Fruit fly (Drosophila melanogaster) whole organism, embryonic: ENCODE results near the gene ple.

ENCODE experiments used
- Awh ChIP-seq: fragments of 200-800 bp; sonication (Bioruptor generic); IDR thresholded peaks from 2 replicates; pipeline ENCODE4, ENCODE4 v1.3.6; 2022; ENCODE audit warnings: missing biosample characterization, missing genetic modification characterization
- Blimp-1 ChIP-seq: fragments of 200-800 bp; sonication (Bioruptor generic); optimal IDR thresholded peaks from 3 replicates; lab custom pipeline; 2018; ENCODE audit warnings: missing biosample characterization, missing genetic modification characterization, mild to moderate bottlenecking, moderate library complexity, missing genetic modification reagents
- CG13775 ChIP-seq: fragments of 200-800 bp; sonication (Bioruptor generic); optimal IDR thresholded peaks from 3 replicates; lab custom pipeline; 2017; ENCODE audit warnings: missing biosample characterization, mild to moderate bottlenecking, missing genetic modification characterization
- CG14014 ChIP-seq: fragments of 200-800 bp; sonication (Bioruptor generic); IDR thresholded peaks from 2 replicates; pipeline ENCODE4 v1.3.6; 2022; ENCODE audit warnings: missing biosample characterization, missing genetic modification characterization
- CG14050 ChIP-seq: fragments of 200-800 bp; sonication (Bioruptor generic); IDR thresholded peaks from 3 replicates; pipeline ENCODE4 v1.3.6; 2022; ENCODE audit warnings: missing biosample characterization, missing genetic modification characterization
- CG15601 ChIP-seq: fragments of 200-800 bp; sonication (Bioruptor generic); optimal IDR thresholded peaks from 3 replicates; lab custom pipeline; 2019; ENCODE audit warnings: missing biosample characterization, mild to moderate bottlenecking, missing genetic modification characterization, moderate library complexity
- CG1603 ChIP-seq: fragments of 200-800 bp; sonication (Bioruptor generic); optimal IDR thresholded peaks from 2 replicates; lab custom pipeline; 2019; ENCODE audit warnings: missing biosample characterization, mild to moderate bottlenecking, missing genetic modification characterization, moderate library complexity
- CG17385 ChIP-seq: fragments of 200-800 bp; sonication (Bioruptor generic); optimal IDR thresholded peaks from 3 replicates; lab custom pipeline; 2018; ENCODE audit warnings: missing biosample characterization, mild to moderate bottlenecking, missing genetic modification characterization
- CG17912 ChIP-seq: fragments of 200-800 bp; sonication (Bioruptor generic); optimal IDR thresholded peaks from 2 replicates; lab custom pipeline; 2018; ENCODE audit warnings: missing biosample characterization, mild to moderate bottlenecking, missing genetic modification characterization
- CG2116 ChIP-seq: fragments of 200-800 bp; sonication (Bioruptor generic); optimal IDR thresholded peaks from 3 replicates; lab custom pipeline; 2018; ENCODE audit warnings: missing biosample characterization, mild to moderate bottlenecking, missing genetic modification characterization
- CG2129 ChIP-seq: fragments of 200-800 bp; sonication (Bioruptor generic); IDR thresholded peaks from 2 replicates; pipeline ENCODE4 v1.3.6; 2022; ENCODE audit warnings: missing biosample characterization, missing genetic modification characterization; ENCODE audit not compliant: partially characterized antibody
- CG33557 ChIP-seq: fragments of 200-800 bp; sonication (Bioruptor generic); optimal IDR thresholded peaks from 2 replicates; lab custom pipeline; 2019; ENCODE audit warnings: missing biosample characterization, mild to moderate bottlenecking, missing genetic modification characterization, moderate library complexity
- CG4617 ChIP-seq: fragments of 200-800 bp; sonication (Bioruptor generic); optimal IDR thresholded peaks from 3 replicates; lab custom pipeline; 2016; ENCODE audit warnings: missing biosample characterization, missing genetic modification characterization, borderline replicate concordance
- CG8359 ChIP-seq: fragments of 200-800 bp; sonication (Bioruptor generic); optimal IDR thresholded peaks from 2 replicates; lab custom pipeline; 2017; ENCODE audit warnings: missing biosample characterization, mild to moderate bottlenecking, missing genetic modification characterization, borderline replicate concordance
- CG8388 ChIP-seq: fragments of 200-800 bp; sonication (Bioruptor generic); optimal IDR thresholded peaks from 2 replicates; lab custom pipeline; 2019; ENCODE audit warnings: missing biosample characterization, mild to moderate bottlenecking, missing genetic modification characterization, moderate library complexity
- CG8765 ChIP-seq: fragments of 200-800 bp; sonication (Bioruptor generic); IDR thresholded peaks from 2 replicates; pipeline ENCODE4 v1.3.6; 2022; ENCODE audit warnings: missing biosample characterization, missing genetic modification characterization
- CG9215 ChIP-seq: fragments of 200-800 bp; sonication (Bioruptor generic); IDR thresholded peaks from 2 replicates; pipeline ENCODE4 v1.3.6; 2022; ENCODE audit warnings: missing biosample characterization, missing genetic modification characterization
- Dad ChIP-seq: fragments of 200-800 bp; sonication (Bioruptor generic); optimal IDR thresholded peaks from 3 replicates; lab custom pipeline; 2016; ENCODE audit warnings: missing biosample characterization, missing genetic modification characterization
- Deaf1 ChIP-seq: fragments of 200-800 bp; optimal IDR thresholded peaks from 3 replicates; lab custom pipeline; 2019; ENCODE audit warnings: missing biosample characterization, mild to moderate bottlenecking, missing genetic modification characterization, moderate library complexity
- Dip3 ChIP-seq: fragments of 200-800 bp; sonication (Bioruptor generic); optimal IDR thresholded peaks from 3 replicates; lab custom pipeline; 2016; ENCODE audit warnings: missing biosample characterization, missing genetic modification characterization
- E2f1 ChIP-seq: fragments of 200-800 bp; sonication (Bioruptor generic); IDR thresholded peaks from 2 replicates; pipeline ENCODE4 v1.3.6; 2022; ENCODE audit warnings: missing biosample characterization, missing genetic modification characterization
- Fer3 ChIP-seq: fragments of 200-800 bp; sonication (Bioruptor generic); optimal IDR thresholded peaks from 2 replicates; lab custom pipeline; 2018; ENCODE audit warnings: missing biosample characterization, mild to moderate bottlenecking, missing genetic modification characterization, moderate library complexity
- GATAe ChIP-seq: fragments of 200-800 bp; sonication (Bioruptor generic); conservative IDR thresholded peaks from 2 replicates; pipeline ENCODE4 v1.3.6; 2022; ENCODE audit warnings: missing biosample characterization, missing genetic modification characterization
- HLHmδ ChIP-seq: fragments of 200-800 bp; sonication (Bioruptor generic); optimal IDR thresholded peaks from 2 replicates; lab custom pipeline; 2018; ENCODE audit warnings: missing biosample characterization, mild to moderate bottlenecking, missing genetic modification characterization, moderate library complexity
- HmgD ChIP-seq: fragments of 200-800 bp; sonication (Bioruptor generic); optimal IDR thresholded peaks from 3 replicates; lab custom pipeline; 2016; ENCODE audit warnings: missing biosample characterization, missing genetic modification characterization
- Hr51 ChIP-seq, 2 experiments: fragments of 200-800 bp; sonication (Bioruptor generic); optimal IDR thresholded peaks; 2 replicates in 1 of 2; 3 replicates in 1 of 2; lab custom pipeline; 2016 to 2018; ENCODE audit warnings: missing biosample characterization in 2 of 2, missing genetic modification characterization in 2 of 2, mild to moderate bottlenecking in 1 of 2, moderate library complexity in 1 of 2
- Meics ChIP-seq: fragments of 200-800 bp; sonication (Bioruptor generic); optimal IDR thresholded peaks from 2 replicates; lab custom pipeline; 2017; ENCODE audit warnings: missing biosample characterization, mild to moderate bottlenecking, missing genetic modification characterization
- PHDP ChIP-seq: fragments of 200-800 bp; sonication (Bioruptor generic); optimal IDR thresholded peaks from 3 replicates; lab custom pipeline; 2018; ENCODE audit warnings: missing biosample characterization, mild to moderate bottlenecking, missing genetic modification characterization, moderate library complexity
- Rx ChIP-seq: fragments of 200-800 bp; sonication (Bioruptor generic); IDR thresholded peaks from 2 replicates; pipeline ENCODE4 v1.3.6; 2022; ENCODE audit warnings: missing biosample characterization, missing genetic modification characterization
- Sox102F ChIP-seq: fragments of 200-800 bp; sonication (Bioruptor generic); optimal IDR thresholded peaks from 2 replicates; lab custom pipeline; 2018; ENCODE audit warnings: missing biosample characterization, mild to moderate bottlenecking, missing genetic modification characterization, moderate library complexity
- Sry-δ ChIP-seq: fragments of 200-800 bp; sonication (Bioruptor generic); optimal IDR thresholded peaks from 2 replicates; lab custom pipeline; 2016; ENCODE audit warnings: missing biosample characterization, missing genetic modification characterization
- Ssrp ChIP-seq: fragments of 200-800 bp; sonication (Bioruptor generic); optimal IDR thresholded peaks from 2 replicates; lab custom pipeline; 2018; ENCODE audit warnings: missing biosample characterization, mild to moderate bottlenecking, missing genetic modification characterization, moderate library complexity
- Xrp1 ChIP-seq: fragments of 200-800 bp; sonication (Bioruptor generic); IDR thresholded peaks from 2 replicates; pipeline ENCODE4 v1.3.6; 2022; ENCODE audit warnings: missing biosample characterization, missing genetic modification characterization
- chinmo ChIP-seq: fragments of 200-800 bp; sonication (Bioruptor generic); IDR thresholded peaks from 4 replicates; pipeline ENCODE4 v1.3.6; 2022; ENCODE audit warnings: missing biosample characterization, missing genetic modification characterization; ENCODE audit not compliant: partially characterized antibody
- jumu ChIP-seq: fragments of 200-800 bp; sonication (Bioruptor generic); optimal IDR thresholded peaks from 3 replicates; lab custom pipeline; 2016; ENCODE audit warnings: missing biosample characterization, missing genetic modification characterization
- kah ChIP-seq: fragments of 200-800 bp; sonication (Bioruptor generic); optimal IDR thresholded peaks from 2 replicates; lab custom pipeline; 2018; ENCODE audit warnings: missing biosample characterization, mild to moderate bottlenecking, missing genetic modification characterization
- kay ChIP-seq: fragments of 200-800 bp; sonication (Bioruptor generic); optimal IDR thresholded peaks from 2 replicates; lab custom pipeline; 2016; ENCODE audit warnings: missing biosample characterization, missing genetic modification characterization
- luna ChIP-seq: fragments of 200-800 bp; sonication (Bioruptor generic); optimal IDR thresholded peaks from 2 replicates; lab custom pipeline; 2016; ENCODE audit warnings: missing biosample characterization, missing genetic modification characterization
- odd ChIP-seq: fragments of 200-800 bp; sonication (Bioruptor generic); optimal IDR thresholded peaks from 2 replicates; lab custom pipeline; 2017; ENCODE audit warnings: missing biosample characterization, mild to moderate bottlenecking, missing genetic modification characterization
- peb ChIP-seq: fragments of 200-800 bp; sonication (Bioruptor generic); IDR thresholded peaks from 2 replicates; pipeline ENCODE4 v1.3.6; 2022; ENCODE audit warnings: missing biosample characterization, missing genetic modification characterization
- psq ChIP-seq: fragments of 200-800 bp; sonication (Bioruptor generic); optimal IDR thresholded peaks from 2 replicates; lab custom pipeline; 2017; ENCODE audit warnings: missing biosample characterization, missing genetic modification characterization
- ranshi ChIP-seq: fragments of 200-800 bp; sonication (Bioruptor generic); IDR thresholded peaks from 2 replicates; pipeline ENCODE4 v1.3.6; 2022; ENCODE audit warnings: missing biosample characterization, missing genetic modification characterization
- sob ChIP-seq: fragments of 200-800 bp; sonication (Bioruptor generic); IDR thresholded peaks from 2 replicates; pipeline ENCODE4 v1.3.6; 2022; ENCODE audit warnings: missing biosample characterization, missing genetic modification characterization
- tin ChIP-seq: fragments of 200-800 bp; sonication (Bioruptor generic); optimal IDR thresholded peaks from 3 replicates; lab custom pipeline; 2016; ENCODE audit warnings: missing biosample characterization, missing genetic modification characterization
- unc-4 ChIP-seq: fragments of 200-800 bp; sonication (Bioruptor generic); IDR thresholded peaks from 2 replicates; pipeline ENCODE4 v1.3.6; 2022; ENCODE audit warnings: missing biosample characterization, missing genetic modification characterization; ENCODE audit not compliant: partially characterized antibody
- vnd ChIP-seq: fragments of 200-800 bp; sonication (Bioruptor generic); IDR thresholded peaks from 3 replicates; pipeline ENCODE4 v1.3.6; 2022; ENCODE audit warnings: missing biosample characterization, missing genetic modification characterization; ENCODE audit not compliant: partially characterized antibody
- zfh2 ChIP-seq: fragments of 200-800 bp; sonication (Bioruptor generic); optimal IDR thresholded peaks from 2 replicates; lab custom pipeline; 2016; ENCODE audit warnings: missing biosample characterization, missing genetic modification characterization

The ple gene

dm6 chr3L:6752278-6753096, 33.2 kb upstream of the ple start, which contains the start of the genes velo and Sbds (continued):
- TF ChIP-seq CG2129 (GFP tag; lab: Robert Waterston, UW), result 0 out of 2 replicates have a peak, but pooled peaks have one; percentile 53
- TF ChIP-seq CG8388, result peak; percentile 37
- no peak for TF ChIP-seq E2f1 (GFP tag; lab: Robert Waterston, UW)
- no peak for TF ChIP-seq Dad
- 0 out of 2 replicates have a peak, but pooled peaks have one; percentile 25 for TF ChIP-seq Awh (GFP tag; lab: Robert Waterston, UW)
- peak; percentile 98 for TF ChIP-seq CG17385
- TF ChIP-seq Deaf1 (tag; lab: Kevin White, UChicago), result no peak
- TF ChIP-seq Sry-δ (GFP tag; lab: Kevin White, UChicago), result peak; percentile 82
- TF ChIP-seq Meics (GFP tag; lab: Kevin White, UChicago), result peak; percentile 51
- 0 out of 2 replicates have a peak, but pooled peaks have one; percentile 8 for TF ChIP-seq ranshi (GFP tag; lab: Robert Waterston, UW)
- no peak for TF ChIP-seq jumu (GFP tag; lab: Kevin White, UChicago)
- TF ChIP-seq psq, result peak; percentile 98
- TF ChIP-seq CG9215 (GFP tag; lab: Robert Waterston, UW), result peak; percentile 100
- no peak for TF ChIP-seq kah (GFP tag; lab: Kevin White, UChicago)
- TF ChIP-seq kay (GFP tag; lab: Kevin White, UChicago), result no peak
- TF ChIP-seq CG2116 (GFP tag; lab: Kevin White, UChicago), result peak; percentile 98
- TF ChIP-seq HmgD (GFP tag; lab: Kevin White, UChicago), result peak; percentile 57
- no peak for TF ChIP-seq GATAe (GFP tag; lab: Robert Waterston, UW)
- no peak for TF ChIP-seq Sox102F (GFP tag; lab: Kevin White, UChicago)
- TF ChIP-seq CG15601 (tag; lab: Kevin White, UChicago), result peak; percentile 30
- no peak for TF ChIP-seq Blimp-1 (GFP tag; lab: Kevin White, UChicago)
- TF ChIP-seq odd, result peak; percentile 13
- TF ChIP-seq zfh2 (GFP tag; lab: Kevin White, UChicago), result peak; percentile 3
- peak; percentile 19 for TF ChIP-seq Dip3 (GFP tag; lab: Kevin White, UChicago)
- TF ChIP-seq tin (GFP tag; lab: Kevin White, UChicago), result peak; percentile 0
- TF ChIP-seq CG13775 (GFP tag; lab: Kevin White, UChicago), result peak; percentile 62
- TF ChIP-seq CG1603 (tag; lab: Kevin White, UChicago), result peak; percentile 68
- no peak for TF ChIP-seq peb (GFP tag; lab: Robert Waterston, UW)
- TF ChIP-seq CG17912, result peak; percentile 37
- peak; percentile 39 for TF ChIP-seq CG33557 (GFP tag; lab: Kevin White, UChicago)
- TF ChIP-seq Ssrp, result peak; percentile 31
- no peak for TF ChIP-seq CG8359 (GFP tag; lab: Kevin White, UChicago)
- no peak for TF ChIP-seq CG14050 (GFP tag; lab: Robert Waterston, UW)
- TF ChIP-seq CG4617 (GFP tag; lab: Kevin White, UChicago), result peak; percentile 42
- no peak for TF ChIP-seq CG14014 (GFP tag; lab: Robert Waterston, UW)
- TF ChIP-seq Hr51 (GFP tag; optimal IDR thresholded peaks at IDR 0.05; lab: Kevin White, UChicago), result peak in 1 of 2 experiments; percentile 54
- TF ChIP-seq Rx (GFP tag; lab: Robert Waterston, UW), result no peak; the same call in 1 of the 2 replicates
- 0 out of 4 replicates have a peak, but pooled peaks have one; percentile 65 for TF ChIP-seq chinmo (GFP tag; lab: Robert Waterston, UW)
- TF ChIP-seq luna (GFP tag; lab: Kevin White, UChicago), result no peak
- TF ChIP-seq sob (GFP tag; lab: Robert Waterston, UW), result peak; percentile 42; the same call in 1 of the 2 replicates
- peak; percentile 24 for TF ChIP-seq HLHmδ (GFP tag; lab: Kevin White, UChicago)
- TF ChIP-seq Xrp1 (GFP tag; lab: Robert Waterston, UW), result peak; percentile 40; the same call in 1 of the 2 replicates
- TF ChIP-seq PHDP (tag; lab: Kevin White, UChicago), result peak; percentile 51
- TF ChIP-seq vnd (GFP tag; lab: Robert Waterston, UW), result peak; percentile 68
- TF ChIP-seq unc-4 (GFP tag; lab: Robert Waterston, UW), result peak; percentile 70
- 0 out of 2 replicates have a peak, but pooled peaks have one; percentile 18 for TF ChIP-seq CG8765 (GFP tag; lab: Robert Waterston, UW)
- TF ChIP-seq Fer3 (tag; lab: Kevin White, UChicago), result peak; percentile 45
